Worm (Caenorhabditis elegans) whole organism, young adult: ENCODE data around the gene C45B11.5.

Experiments used
- B0019.2 ChIP-seq: fragments of 200-800 bp; sonication (Bioruptor generic); conservative IDR thresholded peaks from 2 replicates; pipeline ENCODE4 v1.3.6; 2022; ENCODE audit warnings: missing genetic modification reagents, missing genetic modification characterization, missing compliant biosample characterization
- B0035.1 ChIP-seq: sonication (generic microtip); optimal IDR thresholded peaks from 2 replicates; lab custom pipeline; 2016; ENCODE audit warnings: missing genetic modification characterization, mild to moderate bottlenecking, missing compliant biosample characterization, missing genotype, missing genetic modification reagents
- C17E4.6 ChIP-seq: fragments of 200-800 bp; sonication (Bioruptor generic); IDR thresholded peaks from 2 replicates; pipeline ENCODE4 v1.3.6; 2022; ENCODE audit warnings: missing genetic modification reagents, missing genetic modification characterization, missing compliant biosample characterization
- F10E7.11 ChIP-seq: sonication (generic microtip); optimal IDR thresholded peaks from 2 replicates; lab custom pipeline; 2017; ENCODE audit warnings: mild to moderate bottlenecking, missing genetic modification characterization, moderate library complexity, missing compliant biosample characterization
- F39B2.1 ChIP-seq: fragments of 200-800 bp; sonication (Bioruptor generic); IDR thresholded peaks from 2 replicates; pipeline ENCODE4 v1.3.6; 2022; ENCODE audit warnings: missing genetic modification reagents, missing genetic modification characterization, missing compliant biosample characterization
- F52B5.7 ChIP-seq: sonication (generic microtip); optimal IDR thresholded peaks from 2 replicates; lab custom pipeline; 2016; ENCODE audit warnings: mild to moderate bottlenecking, missing genetic modification characterization, missing compliant biosample characterization
- F55B11.4 ChIP-seq: sonication (generic microtip); optimal IDR thresholded peaks from 2 replicates; lab custom pipeline; 2016; ENCODE audit warnings: missing compliant biosample characterization, missing genetic modification characterization, borderline replicate concordance; ENCODE audit not compliant: insufficient read depth
- F57A8.1 ChIP-seq: fragments of 200-800 bp; sonication (Bioruptor generic); optimal IDR thresholded peaks from 2 replicates; lab custom pipeline; 2018; ENCODE audit warnings: mild to moderate bottlenecking, missing genetic modification characterization, moderate library complexity, missing compliant biosample characterization
- T07F8.4 ChIP-seq: sonication (generic microtip); optimal IDR thresholded peaks from 2 replicates; lab custom pipeline; 2016; ENCODE audit warnings: mild to moderate bottlenecking, missing genetic modification characterization, moderate library complexity, missing compliant biosample characterization
- Y53F4B.3 ChIP-seq: fragments of 200-800 bp; sonication (Bioruptor generic); IDR thresholded peaks from 2 replicates; pipeline ENCODE4 v1.3.6; 2022; ENCODE audit warnings: missing genetic modification reagents, missing genetic modification characterization, missing compliant biosample characterization
- aptf-3 ChIP-seq: fragments of 200-800 bp; sonication (Bioruptor generic); IDR thresholded peaks from 2 replicates; pipeline ENCODE4 v1.3.6; 2022; ENCODE audit warnings: missing genetic modification characterization, missing compliant biosample characterization
- atf-7 ChIP-seq: sonication (generic microtip); optimal IDR thresholded peaks from 2 replicates; lab custom pipeline; 2017; ENCODE audit warnings: mild to moderate bottlenecking, missing genetic modification characterization, missing compliant biosample characterization
- athp-1 ChIP-seq: sonication (generic microtip); optimal IDR thresholded peaks from 2 replicates; lab custom pipeline; 2017; ENCODE audit warnings: mild to moderate bottlenecking, missing genetic modification characterization, missing compliant biosample characterization
- ccch-3 ChIP-seq: fragments of 200-800 bp; sonication (Bioruptor generic); optimal IDR thresholded peaks from 2 replicates; lab custom pipeline; 2018; ENCODE audit warnings: mild to moderate bottlenecking, missing genetic modification characterization, missing compliant biosample characterization
- ceh-100 ChIP-seq: fragments of 200-800 bp; sonication (Bioruptor generic); IDR thresholded peaks from 2 replicates; pipeline ENCODE4 v1.3.6; 2022; ENCODE audit warnings: missing genetic modification reagents, missing genetic modification characterization, missing compliant biosample characterization
- ceh-27 ChIP-seq: fragments of 200-800 bp; sonication (Bioruptor generic); optimal IDR thresholded peaks from 2 replicates; lab custom pipeline; 2018; ENCODE audit warnings: mild to moderate bottlenecking, missing genetic modification characterization, moderate library complexity, missing compliant biosample characterization
- ceh-79 ChIP-seq: sonication (generic microtip); optimal IDR thresholded peaks from 2 replicates; lab custom pipeline; 2017; ENCODE audit warnings: mild to moderate bottlenecking, missing genetic modification characterization, missing compliant biosample characterization
- efl-1 ChIP-seq: fragments of 150-350 bp; optimal IDR thresholded peaks from 2 replicates; lab custom pipeline; 2014; ENCODE audit warnings: missing biosample characterization, missing genetic modification reagents, missing genetic modification characterization
- ekl-4 ChIP-seq: fragments of 200-800 bp; sonication (Bioruptor generic); IDR thresholded peaks from 2 replicates; pipeline ENCODE4 v1.3.6; 2022; ENCODE audit warnings: missing genetic modification reagents, missing genetic modification characterization, missing compliant biosample characterization
- fkh-3 ChIP-seq: sonication (generic microtip); optimal IDR thresholded peaks from 2 replicates; lab custom pipeline; 2016; ENCODE audit warnings: mild to moderate bottlenecking, missing genetic modification characterization, missing compliant biosample characterization
- hlh-26 ChIP-seq: fragments of 200-800 bp; sonication (Bioruptor generic); conservative IDR thresholded peaks from 2 replicates; pipeline ENCODE4 v1.3.6; 2022; ENCODE audit warnings: missing genetic modification reagents, missing genetic modification characterization, missing compliant biosample characterization
- hmg-1.2 ChIP-seq: fragments of 200-800 bp; sonication (Bioruptor generic); IDR thresholded peaks from 2 replicates; pipeline ENCODE4 v1.3.6; 2022; ENCODE audit warnings: missing genetic modification reagents, missing genetic modification characterization, missing compliant biosample characterization
- hrde-1 ChIP-seq: sonication (generic microtip); optimal IDR thresholded peaks from 2 replicates; lab custom pipeline; 2016; ENCODE audit warnings: missing genetic modification characterization, mild to moderate bottlenecking, missing compliant biosample characterization, moderate library complexity, missing genotype, missing genetic modification reagents, borderline replicate concordance
- lin-26 ChIP-seq: fragments of 200-800 bp; sonication (Bioruptor generic); IDR thresholded peaks from 2 replicates; pipeline ENCODE4 v1.3.6; 2022; ENCODE audit warnings: missing genetic modification reagents, missing genetic modification characterization, missing compliant biosample characterization
- lin-35 ChIP-seq, 3 experiments: fragments of 150-350 bp in 2 of 3; sonication (generic microtip) in 1 of 3; optimal IDR thresholded peaks; 2 replicates each; lab custom pipeline; 2014 to 2018; ENCODE audit warnings: missing biosample characterization in 3 of 3, missing genetic modification characterization in 3 of 3, missing genetic modification reagents in 3 of 3
- lin-40 ChIP-seq: sonication (generic microtip); optimal IDR thresholded peaks from 2 replicates; lab custom pipeline; 2016; ENCODE audit warnings: missing genetic modification characterization, mild to moderate bottlenecking, missing compliant biosample characterization, missing genotype, missing genetic modification reagents
- lin-54 ChIP-seq: fragments of 200-800 bp; sonication (Bioruptor generic); optimal IDR thresholded peaks from 2 replicates; lab custom pipeline; 2018; ENCODE audit warnings: mild to moderate bottlenecking, missing genetic modification characterization, missing compliant biosample characterization
- madf-10 ChIP-seq: sonication (generic microtip); optimal IDR thresholded peaks from 2 replicates; lab custom pipeline; 2016; ENCODE audit warnings: mild to moderate bottlenecking, missing genetic modification characterization, missing compliant biosample characterization
- madf-3 ChIP-seq: fragments of 200-800 bp; sonication (Bioruptor generic); IDR thresholded peaks from 2 replicates; pipeline ENCODE4 v1.3.6; 2022; ENCODE audit warnings: missing genetic modification reagents, missing genetic modification characterization, missing compliant biosample characterization
- madf-8 ChIP-seq: fragments of 200-800 bp; sonication (Bioruptor generic); conservative IDR thresholded peaks from 2 replicates; pipeline ENCODE4 v1.3.6; 2022; ENCODE audit warnings: missing genetic modification reagents, missing genetic modification characterization, missing compliant biosample characterization
- mcd-1 ChIP-seq: fragments of 200-800 bp; sonication (Bioruptor generic); IDR thresholded peaks from 2 replicates; pipeline ENCODE4 v1.3.6; 2022; ENCODE audit warnings: missing genetic modification reagents, missing genetic modification characterization, missing compliant biosample characterization
- mes-4 ChIP-seq: sonication (generic microtip); optimal IDR thresholded peaks from 2 replicates; lab custom pipeline; 2016; ENCODE audit warnings: missing genotype, missing genetic modification characterization, missing compliant biosample characterization
- nfya-1 ChIP-seq: sonication (generic microtip); optimal IDR thresholded peaks from 2 replicates; lab custom pipeline; 2017; ENCODE audit warnings: antibody characterized with exemption, missing compliant biosample characterization, missing genetic modification characterization, borderline replicate concordance; ENCODE audit not compliant: insufficient read depth
- nfya-2 ChIP-seq: fragments of 200-800 bp; sonication (Bioruptor generic); IDR thresholded peaks from 2 replicates; pipeline ENCODE4 v1.3.6; 2022; ENCODE audit warnings: missing genetic modification reagents, missing genetic modification characterization, missing compliant biosample characterization
- nhr-27 ChIP-seq: fragments of 200-800 bp; sonication (Bioruptor generic); optimal IDR thresholded peaks from 2 replicates; lab custom pipeline; 2018; ENCODE audit warnings: mild to moderate bottlenecking, missing genetic modification characterization, moderate library complexity, missing compliant biosample characterization
- nhr-80 ChIP-seq: sonication (generic microtip); optimal IDR thresholded peaks from 2 replicates; lab custom pipeline; 2016; ENCODE audit warnings: missing genetic modification characterization, missing compliant biosample characterization
- repo-1 ChIP-seq: sonication (generic microtip); optimal IDR thresholded peaks from 2 replicates; lab custom pipeline; 2017; ENCODE audit warnings: mild to moderate bottlenecking, missing genetic modification characterization, missing compliant biosample characterization
- sea-2 ChIP-seq: fragments of 200-800 bp; sonication (Bioruptor generic); IDR thresholded peaks from 2 replicates; pipeline ENCODE4 v1.3.6; 2022; ENCODE audit warnings: missing genetic modification characterization, missing compliant biosample characterization
- snpc-1.3 ChIP-seq: sonication (generic microtip); optimal IDR thresholded peaks from 2 replicates; lab custom pipeline; 2017; ENCODE audit warnings: missing genetic modification characterization, mild to moderate bottlenecking, missing compliant biosample characterization, antibody characterized with exemption, moderate library complexity, missing genotype, missing genetic modification reagents; ENCODE audit not compliant: insufficient read depth
- snpc-3.4 ChIP-seq: sonication (generic microtip); optimal IDR thresholded peaks from 2 replicates; lab custom pipeline; 2017; ENCODE audit warnings: missing genetic modification characterization, mild to moderate bottlenecking, missing compliant biosample characterization, antibody characterized with exemption, moderate library complexity, missing genotype, missing genetic modification reagents
- snpc-4 ChIP-seq, 5 experiments: fragments of 150-350 bp in 1 of 5; sonication (generic microtip) in 4 of 5; optimal IDR thresholded peaks; 2 replicates each; lab custom pipeline; 2014 to 2018; ENCODE audit warnings: missing genetic modification characterization in 5 of 5, missing biosample characterization in 3 of 5, antibody characterized with exemption in 2 of 5, mild to moderate bottlenecking in 2 of 5, missing compliant biosample characterization in 2 of 5, missing genotype in 2 of 5, moderate library complexity in 2 of 5, missing genetic modification reagents in 1 of 5
- tbp1 ChIP-seq: fragments of 200-800 bp; sonication (Bioruptor generic); optimal IDR thresholded peaks from 2 replicates; lab custom pipeline; 2018; ENCODE audit warnings: mild to moderate bottlenecking, missing genetic modification characterization, missing compliant biosample characterization
- tbx-9 ChIP-seq: sonication (generic microtip); optimal IDR thresholded peaks from 2 replicates; lab custom pipeline; 2016; ENCODE audit warnings: borderline replicate concordance, missing genetic modification characterization, inconsistent platforms, missing compliant biosample characterization
- tlf-1 ChIP-seq: fragments of 200-800 bp; sonication (Bioruptor generic); optimal IDR thresholded peaks from 2 replicates; lab custom pipeline; 2018; ENCODE audit warnings: mild to moderate bottlenecking, missing genetic modification characterization, missing compliant biosample characterization
- unc-62 ChIP-seq: fragments of 150-350 bp; optimal IDR thresholded peaks from 2 replicates; lab custom pipeline; 2014; ENCODE audit warnings: missing biosample characterization, missing genetic modification reagents, missing genetic modification characterization
- ztf-22 ChIP-seq: fragments of 200-800 bp; sonication (Bioruptor generic); optimal IDR thresholded peaks from 2 replicates; lab custom pipeline; 2018; ENCODE audit warnings: mild to moderate bottlenecking, missing genetic modification characterization, moderate library complexity, missing compliant biosample characterization

C45B11.5 gene

ce11 chrV:11034748-11035147, 6.9 kb upstream of the C45B11.5 start, which contains the start of gene pptr-2:
Gene pptr-2, minus strand, starts transcription at chrV:11034931.
- TF ChIP-seq tlf-1 (no peak), sea-2 (no peak), repo-1 (tag; lab: Kevin White, UChicago) (no peak), F52B5.7 (tag; lab: Kevin White, UChicago) (no peak), lin-26 (no peak), C17E4.6 (no peak), ztf-22 (no peak), lin-35 (GFP tag; optimal IDR thresholded peaks at IDR 0.05; lab: Kevin White, UChicago) (no peak), B0019.2 (GFP tag; lab: Robert Waterston, UW) (no peak), ceh-79 (tag; lab: Kevin White, UChicago) (no peak), hlh-26 (GFP tag; lab: Robert Waterston, UW) (no peak), snpc-1.3 (no peak), F39B2.1 (no peak)

- TF ChIP-seq ekl-4, result no peak
- TF ChIP-seq nhr-80 (tag; lab: Kevin White, UChicago), result peak; percentile 59
- no peak for TF ChIP-seq F55B11.4 (tag; lab: Kevin White, UChicago)
- no peak for TF ChIP-seq aptf-3 (GFP tag; lab: Robert Waterston, UW)
- no peak for TF ChIP-seq hrde-1 (tag; lab: Kevin White, UChicago)
- no peak for TF ChIP-seq T07F8.4 (tag; lab: Kevin White, UChicago)
- peak; percentile 58 for TF ChIP-seq madf-10
- TF ChIP-seq atf-7, result no peak
- no peak for TF ChIP-seq ceh-79 (tag; lab: Kevin White, UChicago)
- TF ChIP-seq tbp1 (GFP tag; lab: Kevin White, UChicago), result peak; percentile 30
- peak; percentile 88 for TF ChIP-seq mcd-1
- TF ChIP-seq nfya-2 (GFP tag; lab: Robert Waterston, UW), result no peak
- no peak for TF ChIP-seq snpc-4 (GFP tag; optimal IDR thresholded peaks at IDR 0.05; lab: Kevin White, UChicago)
- TF ChIP-seq snpc-4 (tag; optimal IDR thresholded peaks at IDR 0.05; lab: Kevin White, UChicago), result peak in 1 of 4 experiments; percentile 38
- TF ChIP-seq snpc-3.4 (tag; lab: Kevin White, UChicago), result no peak
- TF ChIP-seq Y53F4B.3 (GFP tag; lab: Robert Waterston, UW), result no peak
- peak; percentile 12 for TF ChIP-seq efl-1 (GFP tag; lab: Kevin White, UChicago)
- no peak for TF ChIP-seq F10E7.11
- TF ChIP-seq nhr-27, result no peak
- no peak for TF ChIP-seq ztf-22
- no peak for TF ChIP-seq nfya-1
- TF ChIP-seq ceh-100 (GFP tag; lab: Robert Waterston, UW), result peak; percentile 96
- TF ChIP-seq tlf-1, result no peak
- TF ChIP-seq ccch-3 (GFP tag; lab: Kevin White, UChicago), result peak; percentile 73
- peak in 1 of 3 experiments; percentile 42 for TF ChIP-seq lin-35 (GFP tag; optimal IDR thresholded peaks at IDR 0.05; lab: Kevin White, UChicago)
- TF ChIP-seq lin-40, result peak; percentile 63
- no peak for TF ChIP-seq repo-1 (tag; lab: Kevin White, UChicago)
- peak; percentile 48 for TF ChIP-seq lin-54 (GFP tag; lab: Kevin White, UChicago)
- no peak for TF ChIP-seq unc-62 (GFP tag; lab: Kevin White, UChicago)
- no peak for TF ChIP-seq fkh-3
- TF ChIP-seq ceh-27 (GFP tag; lab: Kevin White, UChicago), result peak; percentile 84
- TF ChIP-seq athp-1 (tag; lab: Kevin White, UChicago), result no peak
- no peak for TF ChIP-seq B0035.1
- TF ChIP-seq F57A8.1 (GFP tag; lab: Kevin White, UChicago), result no peak
- no peak for TF ChIP-seq tbx-9
- TF ChIP-seq mes-4, result no peak
- TF ChIP-seq madf-8 (GFP tag; lab: Robert Waterston, UW), result no peak
- TF ChIP-seq hmg-1.2, result peak; percentile 58; the same call in 1 of the 2 replicates
- no peak for TF ChIP-seq madf-3 (GFP tag; lab: Robert Waterston, UW)
Measured at ce11 chrV:11039379-11039954, 2.1 kb upstream of the C45B11.5 start, which contains the start of gene pak-2. Gene pak-2, minus strand, starts transcription at chrV:11039429.
